Fruit fly (Drosophila melanogaster) whole organism, prepupa: ENCODE data around the gene CCT4.

Source experiments
- CG11762 ChIP-seq: fragments of 200-800 bp; sonication (Bioruptor generic); optimal IDR thresholded peaks from 3 replicates; lab custom pipeline; 2016; ENCODE audit warnings: missing biosample characterization, missing genetic modification characterization; ENCODE audit not compliant: insufficient read depth
- CG1621 ChIP-seq: fragments of 200-800 bp; sonication (Bioruptor generic); optimal IDR thresholded peaks from 3 replicates; lab custom pipeline; 2018; ENCODE audit warnings: missing biosample characterization, mild to moderate bottlenecking, missing genetic modification characterization
- CG16779 ChIP-seq: fragments of 200-800 bp; sonication (Bioruptor generic); optimal IDR thresholded peaks from 3 replicates; lab custom pipeline; 2017; ENCODE audit warnings: missing biosample characterization, mild to moderate bottlenecking, missing genetic modification characterization
- CG32006 ChIP-seq: fragments of 200-800 bp; sonication (Bioruptor generic); optimal IDR thresholded peaks from 3 replicates; lab custom pipeline; 2017; ENCODE audit warnings: missing biosample characterization, mild to moderate bottlenecking, missing genetic modification characterization
- CG34406 ChIP-seq: fragments of 200-800 bp; sonication (Bioruptor generic); optimal IDR thresholded peaks from 3 replicates; lab custom pipeline; 2016; ENCODE audit warnings: missing biosample characterization, missing genetic modification characterization
- CG3919 ChIP-seq: fragments of 200-800 bp; sonication (Bioruptor generic); optimal IDR thresholded peaks from 3 replicates; lab custom pipeline; 2016; ENCODE audit warnings: missing biosample characterization, missing genetic modification characterization
- CG4318 ChIP-seq: fragments of 200-800 bp; sonication (Bioruptor generic); optimal IDR thresholded peaks from 3 replicates; lab custom pipeline; 2017; ENCODE audit warnings: missing biosample characterization, mild to moderate bottlenecking, missing genetic modification characterization
- CG6163 ChIP-seq: fragments of 200-800 bp; sonication (Bioruptor generic); IDR thresholded peaks from 3 replicates; pipeline ENCODE4 v1.3.6; 2022; ENCODE audit warnings: missing biosample characterization, missing genetic modification characterization
- CG6276 ChIP-seq: fragments of 200-800 bp; sonication (Bioruptor generic); optimal IDR thresholded peaks from 2 replicates; lab custom pipeline; 2017; ENCODE audit warnings: missing biosample characterization, mild to moderate bottlenecking, missing genetic modification characterization
- CG6792 ChIP-seq: fragments of 200-800 bp; sonication (Bioruptor generic); optimal IDR thresholded peaks from 3 replicates; lab custom pipeline; 2016; ENCODE audit warnings: missing biosample characterization, missing genetic modification characterization
- CG6808 ChIP-seq: fragments of 200-800 bp; sonication (Bioruptor generic); optimal IDR thresholded peaks from 3 replicates; lab custom pipeline; 2017; ENCODE audit warnings: missing biosample characterization, missing genetic modification characterization, mild to moderate bottlenecking, moderate library complexity, missing genetic modification reagents
- CG7368 ChIP-seq: fragments of 200-800 bp; sonication (Bioruptor generic); optimal IDR thresholded peaks from 3 replicates; lab custom pipeline; 2016; ENCODE audit warnings: missing biosample characterization, missing genetic modification characterization
- CG8119 ChIP-seq: fragments of 200-800 bp; sonication (Bioruptor generic); IDR thresholded peaks from 3 replicates; pipeline ENCODE4 v1.3.6; 2022; ENCODE audit warnings: missing biosample characterization, missing genetic modification characterization
- CG8632 ChIP-seq: fragments of 200-800 bp; sonication (Bioruptor generic); optimal IDR thresholded peaks from 3 replicates; lab custom pipeline; 2016; ENCODE audit warnings: missing biosample characterization, missing genetic modification characterization
- CG9139 ChIP-seq: fragments of 200-800 bp; sonication (Bioruptor generic); optimal IDR thresholded peaks from 3 replicates; lab custom pipeline; 2017; ENCODE audit warnings: missing biosample characterization, mild to moderate bottlenecking, missing genetic modification characterization
- Eip75B ChIP-seq: fragments of 200-800 bp; sonication (Bioruptor generic); optimal IDR thresholded peaks from 3 replicates; lab custom pipeline; 2016; ENCODE audit warnings: missing biosample characterization, missing genetic modification characterization
- Eip78C ChIP-seq: fragments of 200-800 bp; sonication (Bioruptor generic); peaks from one replicate; lab custom pipeline; 2016; ENCODE audit warnings: missing biosample characterization, missing genetic modification characterization
- Ets21C ChIP-seq: fragments of 200-800 bp; sonication (Bioruptor generic); optimal IDR thresholded peaks from 3 replicates; lab custom pipeline; 2016; ENCODE audit warnings: missing biosample characterization, missing genetic modification characterization
- Ets96B ChIP-seq: fragments of 200-800 bp; optimal IDR thresholded peaks from 2 replicates; lab custom pipeline; 2019; ENCODE audit warnings: missing biosample characterization, mild to moderate bottlenecking, missing genetic modification characterization, moderate library complexity
- Gug ChIP-seq: fragments of 200-800 bp; sonication (Bioruptor generic); IDR thresholded peaks from 2 replicates; pipeline ENCODE4 v1.3.6; 2022; ENCODE audit warnings: missing biosample characterization, missing genetic modification characterization
- Hr38 ChIP-seq: sonication (Bioruptor generic); optimal IDR thresholded peaks from 2 replicates; lab custom pipeline; 2016; ENCODE audit warnings: missing biosample characterization, missing genetic modification characterization
- Hr39 ChIP-seq: fragments of 200-800 bp; sonication (Bioruptor generic); optimal IDR thresholded peaks from 2 replicates; lab custom pipeline; 2016; ENCODE audit warnings: missing biosample characterization, missing genetic modification characterization
- Hr4 ChIP-seq: fragments of 200-800 bp; sonication (Bioruptor generic); optimal IDR thresholded peaks from 3 replicates; lab custom pipeline; 2016; ENCODE audit warnings: missing biosample characterization, missing genetic modification characterization
- OdsH ChIP-seq: fragments of 200-800 bp; sonication (Bioruptor generic); optimal IDR thresholded peaks from 3 replicates; lab custom pipeline; 2016; ENCODE audit warnings: missing biosample characterization, missing genetic modification characterization
- Smox ChIP-seq: fragments of 200-800 bp; sonication (Bioruptor generic); optimal IDR thresholded peaks from 3 replicates; lab custom pipeline; 2016; ENCODE audit warnings: missing biosample characterization, missing genetic modification characterization
- Sox14 ChIP-seq: fragments of 200-800 bp; sonication (Bioruptor generic); optimal IDR thresholded peaks from 3 replicates; lab custom pipeline; 2016; ENCODE audit warnings: missing biosample characterization, missing genetic modification characterization
- Sox15 ChIP-seq: fragments of 200-800 bp; sonication (Bioruptor generic); optimal IDR thresholded peaks from 3 replicates; lab custom pipeline; 2016; ENCODE audit warnings: missing biosample characterization, missing genetic modification characterization
- acj6 ChIP-seq: fragments of 200-800 bp; sonication (Bioruptor generic); optimal IDR thresholded peaks from 3 replicates; lab custom pipeline; 2016; ENCODE audit warnings: missing biosample characterization, missing genetic modification characterization
- cyc ChIP-seq: fragments of 200-800 bp; sonication (Bioruptor generic); optimal IDR thresholded peaks from 3 replicates; lab custom pipeline; 2016; ENCODE audit warnings: missing biosample characterization, missing genetic modification characterization
- dac ChIP-seq: fragments of 200-800 bp; sonication (Bioruptor generic); optimal IDR thresholded peaks from 2 replicates; lab custom pipeline; 2017; ENCODE audit warnings: missing biosample characterization, mild to moderate bottlenecking, missing genetic modification characterization
- eg ChIP-seq: fragments of 200-800 bp; sonication (Bioruptor generic); IDR thresholded peaks from 3 replicates; pipeline ENCODE4 v1.3.6; 2022; ENCODE audit warnings: missing biosample characterization, missing genetic modification characterization
- esn ChIP-seq: fragments of 200-800 bp; sonication (Bioruptor generic); optimal IDR thresholded peaks from 2 replicates; lab custom pipeline; 2016; ENCODE audit warnings: missing biosample characterization, mild to moderate bottlenecking, missing genetic modification characterization, moderate library complexity
- fd85E ChIP-seq: fragments of 200-800 bp; sonication (Bioruptor generic); optimal IDR thresholded peaks from 3 replicates; lab custom pipeline; 2016; ENCODE audit warnings: missing biosample characterization, missing genetic modification characterization
- net ChIP-seq: fragments of 200-800 bp; sonication (Bioruptor generic); optimal IDR thresholded peaks from 3 replicates; lab custom pipeline; 2016; ENCODE audit warnings: missing biosample characterization, missing genetic modification characterization
- pdm3 ChIP-seq: fragments of 200-800 bp; sonication (Bioruptor generic); optimal IDR thresholded peaks from 3 replicates; lab custom pipeline; 2016; ENCODE audit warnings: missing biosample characterization, missing genetic modification characterization
- salr ChIP-seq, 2 experiments: fragments of 200-800 bp; sonication (Bioruptor generic); optimal IDR thresholded peaks; 3 replicates each; lab custom pipeline; 2016 to 2018; ENCODE audit warnings: missing biosample characterization in 2 of 2, missing genetic modification characterization in 2 of 2, mild to moderate bottlenecking in 1 of 2
- spab ChIP-seq: fragments of 200-800 bp; sonication (Bioruptor generic); optimal IDR thresholded peaks from 2 replicates; lab custom pipeline; 2017; ENCODE audit warnings: missing biosample characterization, mild to moderate bottlenecking, missing genetic modification characterization, missing genetic modification reagents
- ss ChIP-seq, 2 experiments: fragments of 200-800 bp; sonication (Bioruptor generic); optimal IDR thresholded peaks; 2 replicates in 1 of 2; 3 replicates in 1 of 2; lab custom pipeline; 2017 to 2018; ENCODE audit warnings: mild to moderate bottlenecking in 2 of 2, missing biosample characterization in 2 of 2, missing genetic modification characterization in 2 of 2, moderate library complexity in 1 of 2
- svp ChIP-seq: fragments of 200-800 bp; sonication (Bioruptor generic); peaks from one replicate; lab custom pipeline; 2016; ENCODE audit warnings: missing biosample characterization, missing genetic modification characterization

Gene CCT4

DNA sequence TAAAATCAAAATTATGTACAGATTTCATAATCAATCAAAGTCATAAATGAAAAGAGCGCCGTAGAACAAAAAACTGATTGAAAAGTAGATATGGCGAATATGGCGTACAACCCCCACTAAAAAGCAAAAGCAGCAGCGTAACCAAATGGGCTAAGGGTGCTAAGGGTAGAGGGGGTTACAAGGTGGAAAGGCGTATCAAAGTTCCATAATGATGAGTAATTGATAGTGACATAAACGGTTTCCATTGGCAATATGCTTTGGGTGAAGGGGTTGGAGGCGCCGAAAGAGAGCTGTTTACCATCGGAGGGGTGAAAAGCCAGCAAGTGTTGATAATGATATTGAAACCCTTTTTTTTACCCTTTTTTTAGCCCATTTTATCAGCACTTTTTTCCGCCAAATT lies 20.4 kb downstream of the CCT4 start:
- TF ChIP-seq Sox14 (GFP tag; lab: Kevin White, UChicago), result no peak
- TF ChIP-seq salr (GFP tag; optimal IDR thresholded peaks at IDR 0.05; lab: Kevin White, UChicago), result no peak
- no peak for TF ChIP-seq spab (GFP tag; lab: Kevin White, UChicago)
- no peak for TF ChIP-seq cyc (GFP tag; lab: Kevin White, UChicago)
- TF ChIP-seq Hr38 (GFP tag; lab: Kevin White, UChicago), result no peak
- no peak for TF ChIP-seq Ets96B (tag; lab: Kevin White, UChicago)
- no peak for TF ChIP-seq CG6808 (GFP tag; lab: Kevin White, UChicago)
- TF ChIP-seq CG16779, result no peak
- TF ChIP-seq Eip75B (GFP tag; lab: Kevin White, UChicago), result no peak
- TF ChIP-seq, all 60 proteins: peak for 0

DNA sequence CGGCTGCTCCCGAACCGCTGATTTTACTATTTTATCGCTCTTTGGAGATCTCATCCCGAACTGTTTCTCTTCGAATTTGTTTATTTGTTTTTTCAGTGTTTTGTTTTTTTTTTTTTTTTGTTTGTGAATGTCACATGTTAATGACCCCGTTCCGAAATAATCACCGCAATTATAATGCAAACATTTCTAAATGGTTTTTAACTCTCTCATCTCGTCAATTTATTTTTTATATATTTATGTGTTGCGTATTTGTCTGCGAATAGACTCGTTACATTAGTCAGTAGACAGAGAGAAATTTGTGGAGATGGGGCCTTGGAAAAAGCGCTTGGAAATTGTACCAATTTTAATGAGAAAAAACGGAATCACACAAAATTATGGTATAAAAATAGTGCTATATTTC lies 23.1 kb downstream of the CCT4 start, which contains the start of gene Nepl7:
TSS of gene Nepl7 (minus strand) at position 101 of the 400 bp plus-strand sequence.
- TF ChIP-seq fd85E (GFP tag; lab: Kevin White, UChicago) (no peak), Eip75B (GFP tag; lab: Kevin White, UChicago) (no peak), CG11762 (no peak), OdsH (GFP tag; lab: Kevin White, UChicago) (no peak), CG6792 (GFP tag; lab: Kevin White, UChicago) (no peak), CG6276 (GFP tag; lab: Kevin White, UChicago) (no peak), Ets96B (tag; lab: Kevin White, UChicago) (no peak), CG8632 (no peak), Smox (no peak)

DNA sequence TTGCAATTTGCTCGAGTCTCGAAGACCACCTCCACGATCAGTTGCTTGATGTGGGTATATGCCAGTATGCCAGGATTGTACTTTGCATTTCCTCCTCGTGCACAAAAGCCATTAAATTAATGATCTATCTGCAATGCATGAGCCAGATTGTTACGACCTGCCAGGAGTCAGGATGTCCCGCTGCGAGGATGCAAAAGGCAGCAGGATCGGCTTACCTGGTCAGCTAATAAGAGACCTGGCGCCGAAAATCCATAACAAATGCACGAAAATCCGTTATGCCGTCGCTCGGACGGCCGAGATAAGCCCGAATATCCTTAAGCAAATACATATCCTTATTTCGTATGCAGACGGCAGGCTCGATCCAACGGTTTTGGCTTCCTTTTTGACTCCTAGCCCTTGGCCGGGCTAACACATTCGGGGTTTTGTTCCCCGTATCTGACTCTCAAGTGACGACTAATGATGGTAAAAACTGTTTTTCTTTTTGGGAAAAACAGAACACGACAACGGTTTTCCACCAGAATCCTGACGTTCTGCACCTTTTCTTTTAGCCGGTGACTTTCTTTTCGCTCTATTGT lies 26.6 kb downstream of the CCT4 start:
- TF ChIP-seq salr (GFP tag; optimal IDR thresholded peaks at IDR 0.05; lab: Kevin White, UChicago) (no peak), dac (no peak), CG32006 (GFP tag; lab: Kevin White, UChicago) (no peak), CG3919 (GFP tag; lab: Kevin White, UChicago) (no peak), net (GFP tag; lab: Kevin White, UChicago) (no peak), Sox15 (no peak), pdm3 (GFP tag; lab: Kevin White, UChicago) (no peak), Eip78C (GFP tag; lab: Kevin White, UChicago) (no peak), Hr38 (GFP tag; lab: Kevin White, UChicago) (no peak), Ets21C (GFP tag; lab: Kevin White, UChicago) (no peak), CG34406 (GFP tag; lab: Kevin White, UChicago) (no peak), CG8119 (GFP tag; lab: Robert Waterston, UW) (no peak), OdsH (GFP tag; lab: Kevin White, UChicago) (no peak), Sox14 (GFP tag; lab: Kevin White, UChicago) (no peak), CG6792 (GFP tag; lab: Kevin White, UChicago) (no peak)

DNA sequence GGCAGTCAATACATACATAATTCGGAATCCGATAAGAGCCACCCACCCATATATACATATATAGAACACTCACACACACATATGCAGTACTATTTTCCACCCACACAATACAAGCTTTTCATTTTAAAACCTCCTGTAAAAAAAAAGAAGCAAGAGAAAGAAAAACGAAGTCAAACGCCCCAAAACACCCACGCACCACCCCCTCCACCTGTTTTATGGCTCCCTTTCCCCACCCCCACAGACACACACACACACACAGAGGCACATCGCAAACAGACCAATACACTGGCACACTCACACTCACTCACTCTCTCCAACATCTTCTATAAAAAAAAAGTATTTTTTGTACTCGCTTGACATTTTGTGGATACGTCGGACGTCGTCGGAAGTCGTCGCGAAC lies 35.4 kb downstream of the CCT4 start:
- TF ChIP-seq CG9139 (GFP tag; lab: Kevin White, UChicago) (no peak), CG1621 (tag; lab: Kevin White, UChicago) (no peak), CG32006 (GFP tag; lab: Kevin White, UChicago) (no peak), Eip75B (GFP tag; lab: Kevin White, UChicago) (no peak), Hr38 (GFP tag; lab: Kevin White, UChicago) (no peak)

DNA sequence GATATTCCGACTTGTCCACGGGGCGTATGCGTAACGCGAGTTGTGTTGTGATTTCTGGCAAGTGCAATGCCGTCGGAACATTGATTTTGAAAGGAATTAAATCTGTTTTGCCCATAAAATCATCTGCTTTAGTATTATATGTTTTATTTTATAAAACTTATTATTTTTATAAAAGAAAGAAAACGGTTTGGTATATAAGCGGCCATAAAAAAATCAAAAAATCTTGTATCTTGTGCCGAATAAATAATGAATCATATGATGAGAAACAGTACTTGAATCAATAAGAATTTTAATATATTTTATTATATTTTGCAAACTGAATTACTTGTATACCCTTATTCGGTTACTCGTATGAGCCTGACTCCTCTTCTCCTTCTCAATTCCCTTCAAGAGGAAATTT lies 35.9 kb downstream of the CCT4 start, which contains the start of gene pdm2:
TSS of gene pdm2 (plus strand) at position 301 of the 400 bp plus-strand sequence.
- TF ChIP-seq ss (GFP tag; optimal IDR thresholded peaks at IDR 0.05; lab: Kevin White, UChicago) (no peak), acj6 (GFP tag; lab: Kevin White, UChicago) (no peak), CG6163 (GFP tag; lab: Robert Waterston, UW) (no peak), esn (no peak), Gug (GFP tag; lab: Robert Waterston, UW) (no peak), svp (GFP tag; lab: Kevin White, UChicago) (no peak), eg (GFP tag; lab: Robert Waterston, UW) (no peak), CG32006 (GFP tag; lab: Kevin White, UChicago) (no peak), Hr39 (GFP tag; lab: Kevin White, UChicago) (no peak), Hr38 (GFP tag; lab: Kevin White, UChicago) (no peak), Hr4 (GFP tag; lab: Kevin White, UChicago) (no peak), CG8632 (no peak), salr (GFP tag; optimal IDR thresholded peaks at IDR 0.05; lab: Kevin White, UChicago) (no peak), CG34406 (GFP tag; lab: Kevin White, UChicago) (no peak), CG4318 (GFP tag; lab: Kevin White, UChicago) (no peak), CG7368 (no peak)
